Worm (Caenorhabditis elegans) whole organism, late embryonic: ENCODE measurements around the gene Y75B7AL.2.

Experiments used
- K02D7.2 ChIP-seq: sonication (generic microtip); optimal IDR thresholded peaks from 2 replicates; lab custom pipeline; 2017; ENCODE audit warnings: mild to moderate bottlenecking, missing genetic modification characterization, missing compliant biosample characterization
- K09A11.1 ChIP-seq: sonication (generic microtip); optimal IDR thresholded peaks from 2 replicates; lab custom pipeline; 2017; ENCODE audit warnings: antibody characterized with exemption, mild to moderate bottlenecking, missing genetic modification characterization, missing compliant biosample characterization; ENCODE audit not compliant: insufficient read depth
- Y22D7AL.16 ChIP-seq: sonication (generic microtip); optimal IDR thresholded peaks from 2 replicates; lab custom pipeline; 2016; ENCODE audit warnings: missing genetic modification characterization, missing compliant biosample characterization
- ahr-1 ChIP-seq: sonication (generic microtip); optimal IDR thresholded peaks from 2 replicates; lab custom pipeline; 2016; ENCODE audit warnings: missing genetic modification characterization, missing compliant biosample characterization
- ama-1 ChIP-seq: fragments of 150-350 bp; optimal IDR thresholded peaks from 2 replicates; lab custom pipeline; 2014
- ceh-14 ChIP-seq: sonication (generic microtip); optimal IDR thresholded peaks from 2 replicates; lab custom pipeline; 2016; ENCODE audit warnings: missing genotype, missing genetic modification characterization, missing compliant biosample characterization
- ceh-19 ChIP-seq: fragments of 200-800 bp; sonication (Bioruptor generic); optimal IDR thresholded peaks from 2 replicates; lab custom pipeline; 2018; ENCODE audit warnings: mild to moderate bottlenecking, missing genetic modification characterization, missing compliant biosample characterization
- ceh-24 ChIP-seq: sonication (generic microtip); optimal IDR thresholded peaks from 2 replicates; lab custom pipeline; 2016; ENCODE audit warnings: mild to moderate bottlenecking, missing genetic modification characterization, missing compliant biosample characterization
- ceh-30 ChIP-seq: fragments of 150-350 bp; optimal IDR thresholded peaks from 2 replicates; lab custom pipeline; 2014; ENCODE audit warnings: missing biosample characterization, missing genetic modification characterization
- ceh-31 ChIP-seq: sonication (generic microtip); optimal IDR thresholded peaks from 2 replicates; lab custom pipeline; 2016; ENCODE audit warnings: missing genetic modification characterization, missing compliant biosample characterization
- ceh-34 ChIP-seq: sonication (generic microtip); optimal IDR thresholded peaks from 2 replicates; lab custom pipeline; 2016; ENCODE audit warnings: mild to moderate bottlenecking, missing genetic modification characterization, missing compliant biosample characterization
- ceh-45 ChIP-seq: fragments of 200-800 bp; sonication (Bioruptor generic); IDR thresholded peaks from 2 replicates; pipeline ENCODE4 v1.3.6; 2022; ENCODE audit warnings: missing genetic modification reagents, missing genetic modification characterization, missing compliant biosample characterization
- ceh-48 ChIP-seq: sonication (generic microtip); optimal IDR thresholded peaks from 2 replicates; lab custom pipeline; 2016; ENCODE audit warnings: missing genetic modification characterization, inconsistent platforms, missing compliant biosample characterization
- ceh-9 ChIP-seq: sonication (generic microtip); optimal IDR thresholded peaks from 2 replicates; lab custom pipeline; 2016; ENCODE audit warnings: mild to moderate bottlenecking, missing genetic modification characterization, inconsistent platforms, missing compliant biosample characterization
- che-1 ChIP-seq: sonication (generic microtip); optimal IDR thresholded peaks from 2 replicates; lab custom pipeline; 2016; ENCODE audit warnings: mild to moderate bottlenecking, missing genetic modification characterization, missing compliant biosample characterization
- dve-1 ChIP-seq: sonication (generic microtip); optimal IDR thresholded peaks from 2 replicates; lab custom pipeline; 2017; ENCODE audit warnings: antibody characterized with exemption, mild to moderate bottlenecking, missing genetic modification characterization, missing compliant biosample characterization
- elt-4 ChIP-seq: sonication (generic microtip); optimal IDR thresholded peaks from 2 replicates; lab custom pipeline; 2016; ENCODE audit warnings: missing genetic modification characterization, missing compliant biosample characterization
- eyg-1 ChIP-seq: sonication (generic microtip); optimal IDR thresholded peaks from 2 replicates; lab custom pipeline; 2016; ENCODE audit warnings: missing genotype, missing genetic modification characterization, missing compliant biosample characterization
- fkh-10 ChIP-seq: fragments of 150-350 bp; optimal IDR thresholded peaks from 2 replicates; lab custom pipeline; 2014; ENCODE audit warnings: missing biosample characterization, missing genetic modification reagents, missing genetic modification characterization
- hlh-15 ChIP-seq: sonication (generic microtip); optimal IDR thresholded peaks from 2 replicates; lab custom pipeline; 2016; ENCODE audit warnings: missing genetic modification characterization, missing compliant biosample characterization
- hlh-30 ChIP-seq: sonication (generic microtip); optimal IDR thresholded peaks from 2 replicates; lab custom pipeline; 2017; ENCODE audit warnings: antibody characterized with exemption, missing genetic modification characterization, missing compliant biosample characterization; ENCODE audit not compliant: insufficient read depth
- hlh-6 ChIP-seq: sonication (generic microtip); optimal IDR thresholded peaks from 2 replicates; lab custom pipeline; 2016; ENCODE audit warnings: missing genotype, missing genetic modification characterization, missing compliant biosample characterization
- mec-3 ChIP-seq: sonication (generic microtip); optimal IDR thresholded peaks from 2 replicates; lab custom pipeline; 2016; ENCODE audit warnings: borderline replicate concordance, missing genetic modification characterization, missing compliant biosample characterization
- nfya-1 ChIP-seq: sonication (generic microtip); optimal IDR thresholded peaks from 2 replicates; lab custom pipeline; 2017; ENCODE audit warnings: missing genetic modification characterization, mild to moderate bottlenecking, missing compliant biosample characterization, antibody characterized with exemption, moderate library complexity
- nhr-11 ChIP-seq: fragments of 150-350 bp; optimal IDR thresholded peaks from 2 replicates; lab custom pipeline; 2014; ENCODE audit warnings: missing biosample characterization, missing genetic modification characterization
- nhr-232 ChIP-seq: sonication (generic microtip); optimal IDR thresholded peaks from 2 replicates; lab custom pipeline; 2016; ENCODE audit warnings: missing genetic modification characterization, missing compliant biosample characterization
- npax-4 ChIP-seq: sonication (generic microtip); optimal IDR thresholded peaks from 2 replicates; lab custom pipeline; 2016; ENCODE audit warnings: missing genetic modification characterization, missing compliant biosample characterization
- ref-2 ChIP-seq: sonication (generic microtip); optimal IDR thresholded peaks from 2 replicates; lab custom pipeline; 2016; ENCODE audit warnings: missing genetic modification characterization, missing compliant biosample characterization
- rnt-1 ChIP-seq: sonication (generic microtip); optimal IDR thresholded peaks from 2 replicates; lab custom pipeline; 2016; ENCODE audit warnings: missing genetic modification characterization, missing compliant biosample characterization
- sox-2 ChIP-seq: fragments of 200-800 bp; sonication (Bioruptor generic); IDR thresholded peaks from 2 replicates; pipeline ENCODE4 v1.3.6; 2022; ENCODE audit warnings: missing genetic modification reagents, missing genetic modification characterization, missing compliant biosample characterization
- tbx-2 ChIP-seq: sonication (generic microtip); optimal IDR thresholded peaks from 2 replicates; lab custom pipeline; 2016; ENCODE audit warnings: missing genetic modification characterization, missing compliant biosample characterization
- tbx-7 ChIP-seq: sonication (generic microtip); optimal IDR thresholded peaks from 2 replicates; lab custom pipeline; 2016; ENCODE audit warnings: missing genotype, missing genetic modification characterization, missing compliant biosample characterization
- unc-42 ChIP-seq: sonication (generic microtip); optimal IDR thresholded peaks from 2 replicates; lab custom pipeline; 2016; ENCODE audit warnings: missing genotype, missing genetic modification characterization, missing compliant biosample characterization
- unc-55 ChIP-seq: sonication (generic microtip); optimal IDR thresholded peaks from 2 replicates; lab custom pipeline; 2017; ENCODE audit warnings: missing biosample characterization, missing genetic modification reagents, missing genetic modification characterization
- unc-86 ChIP-seq: sonication (generic microtip); optimal IDR thresholded peaks from 2 replicates; lab custom pipeline; 2016; ENCODE audit warnings: missing genetic modification characterization, missing compliant biosample characterization
- zip-5 ChIP-seq: sonication (generic microtip); optimal IDR thresholded peaks from 2 replicates; lab custom pipeline; 2016; ENCODE audit warnings: missing genetic modification characterization, missing compliant biosample characterization
- ztf-16 ChIP-seq: sonication (generic microtip); optimal IDR thresholded peaks from 2 replicates; lab custom pipeline; 2017; ENCODE audit warnings: missing genetic modification characterization, missing compliant biosample characterization

Gene Y75B7AL.2

DNA sequence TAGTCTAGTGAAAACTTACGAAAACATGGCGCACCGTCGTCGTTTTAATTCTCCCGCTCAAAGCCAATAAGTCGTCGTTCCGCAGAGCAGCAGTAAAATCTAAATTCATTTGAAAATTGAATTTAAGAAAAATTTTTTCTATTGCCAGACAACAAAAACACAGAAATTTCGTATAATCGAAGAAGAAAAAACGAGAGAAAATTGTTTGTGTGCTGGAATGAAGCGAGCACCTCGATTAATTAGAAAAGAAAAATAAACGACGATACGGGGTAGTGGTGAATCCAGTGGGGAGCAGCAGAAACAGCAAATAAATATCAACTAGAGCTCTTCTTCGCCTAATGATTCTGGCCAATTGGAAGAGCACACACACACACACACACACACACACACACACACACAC lies 13.0 kb upstream of the Y75B7AL.2 start, which contains the start of gene snt-3:
Gene snt-3, minus strand, starts transcription at position 101 of the 400 bp plus-strand sequence.
- TF ChIP-seq nhr-232 (tag; lab: Kevin White, UChicago) (no peak), ceh-34 (tag; lab: Kevin White, UChicago) (no peak), Y22D7AL.16 (no peak), elt-4 (no peak), eyg-1 (no peak), ceh-9 (no peak), hlh-6 (tag; lab: Kevin White, UChicago) (no peak), che-1 (tag; lab: Kevin White, UChicago) (no peak), ceh-24 (tag; lab: Kevin White, UChicago) (no peak), ceh-31 (tag; lab: Kevin White, UChicago) (no peak), dve-1 (tag; lab: Kevin White, UChicago) (no peak), tbx-2 (no peak), ceh-30 (tag; lab: Kevin White, UChicago) (no peak), ref-2 (tag; lab: Kevin White, UChicago) (no peak), hlh-15 (tag; lab: Kevin White, UChicago) (no peak), ceh-19 (GFP tag; lab: Kevin White, UChicago) (no peak), fkh-10 (GFP tag; lab: Kevin White, UChicago) (no peak), ceh-45 (GFP tag; lab: Robert Waterston, UW) (no peak), ztf-16 (tag; lab: Kevin White, UChicago) (no peak), zip-5 (tag; lab: Kevin White, UChicago) (no peak)

- TF ChIP-seq mec-3 (tag; lab: Kevin White, UChicago) (no peak), npax-4 (tag; lab: Kevin White, UChicago) (no peak), ahr-1 (tag; lab: Kevin White, UChicago) (no peak), sox-2 (GFP tag; lab: Robert Waterston, UW) (no peak), ceh-48 (tag; lab: Kevin White, UChicago) (no peak), K09A11.1 (tag; lab: Kevin White, UChicago) (no peak), tbx-7 (no peak), unc-55 (GFP tag; lab: Kevin White, UChicago) (no peak), rnt-1 (tag; lab: Kevin White, UChicago) (no peak), K02D7.2 (tag; lab: Kevin White, UChicago) (no peak), zip-5 (tag; lab: Kevin White, UChicago) (no peak), nhr-11 (tag; lab: Kevin White, UChicago) (no peak), tbx-2 (no peak)
Measured at ce11 chrV:1368138-1368537, 10.2 kb upstream of the Y75B7AL.2 start.

- TF ChIP-seq ceh-48 (tag; lab: Kevin White, UChicago) = peak; percentile 57
- TF ChIP-seq hlh-30 = peak; percentile 31
- peak; percentile 60 for TF ChIP-seq ceh-31 (tag; lab: Kevin White, UChicago)
- TF ChIP-seq ceh-14 = peak; percentile 41
- peak; percentile 85 for TF ChIP-seq unc-42 (tag; lab: Kevin White, UChicago)
- no peak for TF ChIP-seq elt-4
- TF ChIP-seq ceh-30 (tag; lab: Kevin White, UChicago) = no peak
Measured at ce11 chrV:1366082-1366481, 8.1 kb upstream of the Y75B7AL.2 start.

DNA sequence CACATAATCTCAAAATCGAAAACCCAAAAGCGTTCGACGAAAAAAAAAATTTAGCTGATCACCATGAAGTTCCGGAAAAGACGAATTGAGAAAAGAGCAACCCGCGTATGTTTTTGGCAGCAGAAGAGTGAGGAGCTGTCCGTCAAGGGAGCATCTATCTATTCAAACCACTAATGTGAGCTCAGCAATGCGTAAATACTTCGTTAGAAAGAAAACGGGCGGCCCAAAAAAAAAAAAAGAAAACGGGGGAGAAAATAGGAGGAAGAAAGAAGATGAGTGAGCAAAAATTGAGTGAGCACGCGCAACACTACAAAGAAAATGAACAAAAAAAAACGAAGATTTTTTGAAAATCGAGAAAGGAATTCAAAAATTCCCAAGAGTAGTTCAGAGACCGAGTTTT lies 6.4 kb upstream of the Y75B7AL.2 start:
- no peak for TF ChIP-seq K02D7.2 (tag; lab: Kevin White, UChicago)
- peak; percentile 43 for TF ChIP-seq unc-42 (tag; lab: Kevin White, UChicago)
- no peak for TF ChIP-seq ceh-14

ce11 chrV:1362027-1362426 lies 4.1 kb upstream of the Y75B7AL.2 start:
- TF ChIP-seq unc-86 (no peak), unc-42 (tag; lab: Kevin White, UChicago) (peak; percentile 60), ama-1 (lab: Kevin White, UChicago) (no peak), nfya-1 (tag; lab: Kevin White, UChicago) (no peak), ceh-34 (tag; lab: Kevin White, UChicago) (no peak)
